Worm (Caenorhabditis elegans): ENCODE results near the gene tnt-2.

DNA sequence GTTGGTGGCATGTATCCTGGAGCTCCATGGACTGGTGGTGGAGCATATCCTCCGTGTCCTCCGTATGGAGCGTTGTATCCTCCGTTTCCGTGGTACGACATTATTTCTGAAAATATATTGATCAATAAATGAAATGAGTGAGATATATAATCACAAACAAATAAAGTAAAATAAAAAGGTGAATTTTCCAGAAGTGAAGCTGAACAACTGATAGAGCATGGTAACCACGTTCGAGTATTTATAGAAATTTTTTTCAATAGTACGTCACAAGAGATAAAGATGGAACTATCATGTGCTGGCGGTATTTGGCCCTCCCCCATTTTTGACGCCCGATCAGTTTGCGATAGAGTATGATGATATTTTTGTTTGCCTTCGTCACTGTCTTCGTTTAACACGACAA, 6.5 kb downstream of the tnt-2 start, which contains the start of gene F53A9.7:
- TF ChIP-seq W03F9.2 (tag; optimal IDR thresholded peaks at IDR 0.05), result no peak
- no peak for TF ChIP-seq him-1 (tag; optimal IDR thresholded peaks at IDR 0.05)
- no peak for TF ChIP-seq dao-5 (tag; optimal IDR thresholded peaks at IDR 0.05)

Measured in whole organism, L4/young adult.